Worm (Caenorhabditis elegans): Measurements from ENCODE around the gene clec-56.

Gene clec-56

DNA sequence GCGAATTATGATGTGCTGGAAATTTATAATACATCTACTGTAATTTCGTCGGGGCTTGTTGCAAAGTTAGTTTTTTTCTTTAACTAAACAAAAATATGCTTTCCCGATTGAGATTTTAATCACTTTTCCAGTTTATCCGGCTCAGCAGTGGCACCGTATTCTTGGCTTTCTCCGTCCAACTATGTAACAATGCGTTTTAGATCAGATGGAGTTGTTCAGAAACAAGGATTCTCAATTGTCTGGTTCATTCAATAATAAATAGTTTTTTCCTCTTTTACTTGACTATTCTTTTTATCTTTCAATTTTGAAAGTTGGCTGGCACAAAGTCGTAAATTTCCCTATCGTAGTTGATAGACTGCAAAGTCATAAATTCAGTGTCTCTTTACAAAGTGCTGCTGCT lies at the start of gene clec-56:
clec-56 (plus strand) TSS at position 301 of the 400 bp plus-strand sequence.
- TF ChIP-seq elt-2 (tag; optimal IDR thresholded peaks at IDR 0.05) (peak; percentile 38), pqm-1 (tag; optimal IDR thresholded peaks at IDR 0.05) (peak; percentile 5), jun-1 (tag; optimal IDR thresholded peaks at IDR 0.05) (no peak)

DNA sequence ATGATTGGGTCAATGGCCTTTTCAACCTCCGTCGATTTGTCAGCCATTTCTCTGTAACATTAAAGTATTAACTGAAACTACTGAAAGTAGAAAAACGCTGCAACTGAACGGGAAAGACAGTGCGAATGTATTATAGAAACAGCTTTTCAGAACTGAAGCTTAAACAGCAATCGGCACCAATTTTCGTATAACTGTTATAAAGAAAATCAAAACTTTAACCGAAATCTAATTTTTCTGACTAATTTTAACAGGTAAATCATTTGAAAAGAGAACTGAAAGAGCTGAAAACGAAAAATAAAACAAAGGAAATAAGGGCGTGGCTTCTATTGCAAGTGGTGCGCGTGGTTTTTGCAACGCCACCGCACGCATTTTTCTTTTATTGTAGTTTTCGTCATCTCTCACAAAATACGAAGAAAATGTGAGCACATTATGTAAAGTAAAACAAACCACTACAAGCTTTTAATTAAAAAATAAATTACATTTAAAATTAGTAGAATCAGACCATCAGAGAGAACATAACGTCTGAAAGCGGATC lies 49.2 kb upstream of the clec-56 start, which contains the start of gene rrsr-1:
rrsr-1 (minus strand) TSS at position 51 of the 535 bp plus-strand sequence.
- no peak for TF ChIP-seq ZK546.5 (tag; optimal IDR thresholded peaks at IDR 0.05)
- TF ChIP-seq tbx-2 (tag; optimal IDR thresholded peaks at IDR 0.05), result no peak
- TF ChIP-seq nhr-12 (tag; optimal IDR thresholded peaks at IDR 0.05), result no peak
- no peak for TF ChIP-seq unc-39 (tag; optimal IDR thresholded peaks at IDR 0.05)
- no peak for TF ChIP-seq fkh-2 (tag; optimal IDR thresholded peaks at IDR 0.05)
- peak; percentile 53 for TF ChIP-seq nhr-43 (tag; optimal IDR thresholded peaks at IDR 0.05; ENCODE audit: poor library complexity, severe bottlenecking)
- no peak for TF ChIP-seq fkh-10 (GFP tag; optimal IDR thresholded peaks at IDR 0.05)
- TF ChIP-seq egl-5 (tag; optimal IDR thresholded peaks at IDR 0.05), result peak; percentile 46
- TF ChIP-seq snpc-4 (tag; optimal IDR thresholded peaks at IDR 0.05), result peak; percentile 54
- no peak for TF ChIP-seq R02D3.7 (tag; optimal IDR thresholded peaks at IDR 0.05)
- TF ChIP-seq lin-15B (tag; optimal IDR thresholded peaks at IDR 0.05), result peak; percentile 5
- TF ChIP-seq egl-27 (tag; optimal IDR thresholded peaks at IDR 0.05), result no peak
- no peak for TF ChIP-seq ztf-4 (tag; optimal IDR thresholded peaks at IDR 0.05)

DNA sequence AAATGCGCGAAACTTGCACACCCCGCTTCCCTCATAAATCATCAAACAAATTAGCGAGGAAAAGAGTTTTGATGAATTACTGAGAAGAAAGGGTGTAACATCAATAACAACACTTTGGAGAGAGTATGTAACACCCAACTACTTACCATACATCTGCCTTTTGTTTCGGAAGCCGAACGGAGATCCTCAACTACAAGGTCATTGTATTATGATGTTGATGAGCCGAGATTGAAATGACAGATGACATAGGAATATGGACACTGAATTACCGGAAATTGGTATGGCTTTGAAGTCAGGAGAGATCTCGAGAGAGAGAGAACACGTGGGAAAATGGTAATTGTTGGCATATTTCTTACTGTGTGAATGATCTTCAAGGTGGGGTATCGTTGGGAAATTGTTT lies 48.2 kb upstream of the clec-56 start:
- TF ChIP-seq ama-1 (optimal IDR thresholded peaks at IDR 0.05) (no peak), egl-5 (tag; optimal IDR thresholded peaks at IDR 0.05) (no peak), mml-1 (tag; optimal IDR thresholded peaks at IDR 0.05) (no peak), snpc-4 (tag; optimal IDR thresholded peaks at IDR 0.05) (no peak), nhr-77 (tag; optimal IDR thresholded peaks at IDR 0.05) (no peak), lin-15B (tag; optimal IDR thresholded peaks at IDR 0.05) (no peak), pha-4 (tag; optimal IDR thresholded peaks at IDR 0.05) (no peak), nhr-11 (tag; optimal IDR thresholded peaks at IDR 0.05) (no peak), elt-1 (tag; optimal IDR thresholded peaks at IDR 0.05) (no peak)

DNA sequence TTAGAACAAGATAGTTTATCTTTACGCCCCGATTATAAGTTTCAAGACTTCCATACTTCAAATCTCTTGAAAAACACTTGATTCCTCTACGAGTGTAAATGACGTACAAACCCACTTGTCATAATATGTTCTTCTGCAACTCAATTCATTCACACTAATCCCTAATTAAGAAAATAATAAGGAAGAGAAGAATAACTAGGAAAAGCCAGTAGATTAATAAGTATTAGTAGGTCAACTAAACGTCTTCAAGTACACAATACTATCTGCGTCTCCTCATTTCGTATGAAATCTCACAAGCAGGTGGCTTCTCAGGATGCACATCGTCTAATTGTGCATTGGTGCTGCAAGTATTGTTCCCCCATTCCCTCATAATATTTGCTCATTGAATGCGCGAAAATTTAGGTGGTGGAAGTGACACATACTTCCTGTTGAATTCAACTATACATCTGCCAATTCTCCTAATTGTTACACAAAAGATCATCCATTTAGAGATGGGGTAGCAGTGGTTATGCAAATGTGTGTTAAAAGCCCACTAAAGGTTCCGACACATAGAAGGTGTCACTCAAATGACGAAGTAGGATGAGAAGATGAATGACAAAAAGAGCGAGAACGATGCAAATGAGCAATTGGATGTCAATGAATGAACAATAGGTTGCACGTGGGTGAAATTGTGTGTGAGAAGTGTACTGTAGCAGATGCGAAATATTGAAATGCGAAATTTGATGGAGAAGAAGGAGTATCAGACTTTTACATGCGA lies 47.0 kb upstream of the clec-56 start:
- TF ChIP-seq nhr-76 (tag; optimal IDR thresholded peaks at IDR 0.05) (no peak), skn-1 (tag; optimal IDR thresholded peaks at IDR 0.05) (no peak), eor-1 (tag; optimal IDR thresholded peaks at IDR 0.05) (no peak), ztf-4 (tag; optimal IDR thresholded peaks at IDR 0.05) (no peak), sea-2 (GFP tag; optimal IDR thresholded peaks at IDR 0.05) (no peak), zag-1 (tag; optimal IDR thresholded peaks at IDR 0.05) (no peak), nhr-12 (tag; optimal IDR thresholded peaks at IDR 0.05) (no peak), mdl-1 (tag; optimal IDR thresholded peaks at IDR 0.05) (no peak), nhr-77 (tag; optimal IDR thresholded peaks at IDR 0.05) (no peak), lsy-12 (tag; optimal IDR thresholded peaks at IDR 0.05) (no peak)

DNA sequence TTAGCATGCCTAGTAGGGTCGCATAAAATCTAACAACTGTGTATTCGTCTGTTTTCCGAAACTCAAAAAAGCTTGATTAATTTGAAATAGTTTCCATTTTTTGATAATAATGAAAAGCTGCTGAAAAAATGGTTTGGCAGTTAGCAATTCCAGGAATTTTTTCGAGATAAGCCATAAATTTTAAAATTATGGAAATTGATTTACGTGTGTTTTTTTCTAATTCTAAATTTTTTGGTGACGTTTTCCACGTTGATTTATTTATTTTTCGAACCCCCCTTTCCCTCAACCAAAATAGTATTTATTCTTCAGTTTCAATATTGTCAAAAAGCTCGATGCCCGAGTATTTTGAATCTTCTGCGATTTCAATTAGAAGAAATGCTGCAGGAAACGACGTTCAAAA lies 45.3 kb upstream of the clec-56 start, which contains the start of gene F23B12.1:
F23B12.1 (plus strand) TSS at position 301 of the 400 bp plus-strand sequence.
- TF ChIP-seq egl-5 (tag; optimal IDR thresholded peaks at IDR 0.05) (no peak), skn-1 (tag; optimal IDR thresholded peaks at IDR 0.05) (no peak), unc-39 (tag; optimal IDR thresholded peaks at IDR 0.05) (no peak), ama-1 (optimal IDR thresholded peaks at IDR 0.05) (no peak), pqm-1 (tag; optimal IDR thresholded peaks at IDR 0.05) (no peak), hmg-11 (tag; optimal IDR thresholded peaks at IDR 0.05) (no peak), unc-62 (GFP tag; optimal IDR thresholded peaks at IDR 0.05) (no peak), fos-1 (tag; optimal IDR thresholded peaks at IDR 0.05) (no peak), lsy-12 (tag; optimal IDR thresholded peaks at IDR 0.05) (no peak), fkh-2 (tag; optimal IDR thresholded peaks at IDR 0.05) (no peak), ceh-16 (tag; optimal IDR thresholded peaks at IDR 0.05) (no peak), daf-12 (tag; optimal IDR thresholded peaks at IDR 0.05) (no peak)

All from whole organism, L3 larva.